Fruit fly (Drosophila melanogaster): Measurements from ENCODE around the gene CG6324.

CG6324 gene

DNA sequence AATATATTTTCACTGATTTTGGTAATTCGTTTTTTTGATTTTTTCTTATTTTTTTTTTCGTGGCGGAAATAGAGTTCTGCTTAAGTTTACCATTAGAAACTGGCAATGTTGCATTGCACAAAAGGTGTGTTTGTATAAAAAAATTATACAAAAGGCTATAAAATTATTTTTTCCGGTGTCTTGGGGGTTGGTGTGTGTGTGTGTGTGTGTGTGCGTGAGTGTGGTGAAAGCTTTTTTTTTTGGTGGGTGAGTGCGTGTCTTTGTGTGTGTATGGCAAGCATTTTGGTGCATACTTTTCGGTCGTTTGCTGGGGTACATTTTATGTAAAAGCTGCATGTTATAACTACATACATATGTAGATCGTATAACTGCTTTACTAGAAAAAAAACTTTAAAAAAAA, 35.5 kb downstream of the CG6324 start (continued):
- TF ChIP-seq CG32767 (GFP tag; IDR thresholded peaks at IDR 0.05): 0 out of 2 replicates have a peak, but pooled peaks have one; percentile 14
- peak; percentile 88 for TF ChIP-seq Ets65A (GFP tag)
- TF ChIP-seq HmgZ (tag; optimal IDR thresholded peaks at IDR 0.05): no peak
- TF ChIP-seq lilli (GFP tag; optimal IDR thresholded peaks at IDR 0.05): peak; percentile 53
- peak; percentile 14 for TF ChIP-seq tin (GFP tag; optimal IDR thresholded peaks at IDR 0.05)
- 0 out of 2 replicates have a peak, but pooled peaks have one; percentile 16 for TF ChIP-seq sob (GFP tag; IDR thresholded peaks at IDR 0.05)
- 0 out of 3 replicates have a peak, but pooled peaks have one; percentile 16 for TF ChIP-seq tgo (GFP tag; IDR thresholded peaks at IDR 0.05)
- TF ChIP-seq ash1 (GFP tag; optimal IDR thresholded peaks at IDR 0.05): no peak
- TF ChIP-seq Hmr (GFP tag; optimal IDR thresholded peaks at IDR 0.05): no peak
- TF ChIP-seq ttk (GFP tag; IDR thresholded peaks at IDR 0.05): 0 out of 2 replicates have a peak, but pooled peaks have one; percentile 12
- peak; percentile 32 for TF ChIP-seq zf30C (GFP tag; optimal IDR thresholded peaks at IDR 0.05)
- TF ChIP-seq CG12155 (GFP tag; optimal IDR thresholded peaks at IDR 0.05): peak; percentile 10
- TF ChIP-seq ato (GFP tag; IDR thresholded peaks at IDR 0.05; ENCODE audit: partially characterized antibody): no peak
- no peak for TF ChIP-seq CG2129 (GFP tag; IDR thresholded peaks at IDR 0.05; ENCODE audit: partially characterized antibody)
- no peak for TF ChIP-seq CG2116 (GFP tag; optimal IDR thresholded peaks at IDR 0.05)
- TF ChIP-seq ems (GFP tag; optimal IDR thresholded peaks at IDR 0.05): peak; percentile 1
- TF ChIP-seq CG2120 (GFP tag; optimal IDR thresholded peaks at IDR 0.05): peak; percentile 50
- no peak for TF ChIP-seq prd (optimal IDR thresholded peaks at IDR 0.05)
- TF ChIP-seq prd (GFP tag; IDR thresholded peaks at IDR 0.05): peak; percentile 38; the same call in 1 of the 3 replicates
- TF ChIP-seq slbo (GFP tag; IDR thresholded peaks at IDR 0.05): peak; percentile 28; the same call in 1 of the 2 replicates
- TF ChIP-seq scrt (GFP tag; optimal IDR thresholded peaks at IDR 0.05): no peak
- no peak for TF ChIP-seq chn (GFP tag; optimal IDR thresholded peaks at IDR 0.05)
- TF ChIP-seq luna (GFP tag; optimal IDR thresholded peaks at IDR 0.05): no peak
- TF ChIP-seq ase (GFP tag; IDR thresholded peaks at IDR 0.05): no peak
- TF ChIP-seq H15 (GFP tag; IDR thresholded peaks at IDR 0.05): 0 out of 3 replicates have a peak, but pooled peaks have one; percentile 24
- TF ChIP-seq fd102C (GFP tag; optimal IDR thresholded peaks at IDR 0.05): no peak
- no peak for TF ChIP-seq tna (GFP tag; IDR thresholded peaks at IDR 0.05; ENCODE audit: partially characterized antibody)
- TF ChIP-seq vvl (GFP tag; IDR thresholded peaks at IDR 0.05): peak; percentile 35; the same call in 1 of the 2 replicates
- peak; percentile 25; the same call in 1 of the 2 replicates for TF ChIP-seq CG32532 (GFP tag; IDR thresholded peaks at IDR 0.05)
- no peak for TF ChIP-seq E2f2 (GFP tag; IDR thresholded peaks at IDR 0.05)
- TF ChIP-seq shn (GFP tag; optimal IDR thresholded peaks at IDR 0.05): no peak
- TF ChIP-seq CG17359 (tag; optimal IDR thresholded peaks at IDR 0.05): peak; percentile 40
- TF ChIP-seq dysf (GFP tag; IDR thresholded peaks at IDR 0.05): 0 out of 3 replicates have a peak, but pooled peaks have one; percentile 16
- TF ChIP-seq Kr (GFP tag; optimal IDR thresholded peaks at IDR 0.05): no peak
- peak; percentile 31 for TF ChIP-seq CG30403 (GFP tag; optimal IDR thresholded peaks at IDR 0.05)
- TF ChIP-seq sens (GFP tag): peak; percentile 90
- TF ChIP-seq CG7786 (GFP tag; optimal IDR thresholded peaks at IDR 0.05): no peak
- no peak for TF ChIP-seq CG10654 (GFP tag; optimal IDR thresholded peaks at IDR 0.05)
- peak; percentile 45; the same call in 1 of the 3 replicates for TF ChIP-seq ci (GFP tag; IDR thresholded peaks at IDR 0.05)
- peak; percentile 18 for TF ChIP-seq mam (GFP tag; optimal IDR thresholded peaks at IDR 0.05)

dm6 chrX:15522426-15523153, 46.7 kb downstream of the CG6324 start:
- TF ChIP-seq jing (GFP tag; optimal IDR thresholded peaks at IDR 0.05) (no peak), B-H2 (GFP tag; optimal IDR thresholded peaks at IDR 0.05) (no peak), CG11085 (GFP tag; IDR thresholded peaks at IDR 0.05) (no peak), oc (tag; optimal IDR thresholded peaks at IDR 0.05) (no peak), GATAe (GFP tag; conservative IDR thresholded peaks at IDR 0.05) (peak; percentile 46; the same call in 1 of the 2 replicates), grn (GFP tag; optimal IDR thresholded peaks at IDR 0.05) (peak; percentile 96), CG10543 (GFP tag; optimal IDR thresholded peaks at IDR 0.05) (peak; percentile 19), sug (tag; optimal IDR thresholded peaks at IDR 0.05) (peak; percentile 75), CG31388 (GFP tag; optimal IDR thresholded peaks at IDR 0.05) (no peak), CG12236 (GFP tag; optimal IDR thresholded peaks at IDR 0.05) (no peak), mirr (GFP tag; optimal IDR thresholded peaks at IDR 0.05) (peak; percentile 1), lbe (GFP tag; optimal IDR thresholded peaks at IDR 0.05) (no peak), Xbp1 (GFP tag; optimal IDR thresholded peaks at IDR 0.05) (no peak)
